Fruit fly (Drosophila melanogaster): ENCODE measurements around the gene CG14275.

The CG14275 gene

DNA sequence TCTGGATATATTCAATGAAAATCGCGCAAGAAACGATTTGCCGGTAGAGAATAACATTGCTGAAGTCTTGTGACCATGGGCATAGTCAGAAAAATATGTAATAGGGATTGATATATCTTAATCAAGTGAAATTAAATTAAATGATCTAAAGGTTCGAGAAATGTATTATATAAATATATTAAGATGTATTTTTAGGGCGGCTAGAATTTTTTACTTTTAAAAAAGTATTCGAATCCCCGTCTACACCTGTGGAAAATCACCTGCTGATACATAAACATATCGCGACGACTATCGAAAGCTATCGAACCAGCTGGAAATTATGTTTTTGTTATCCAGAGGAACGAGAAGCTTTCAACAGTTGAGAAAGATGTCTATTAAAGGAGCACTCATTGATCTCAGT is 49.5 kb downstream of the CG14275 start, which contains the start of the genes CG13390 and CG17294 (continued):
- TF ChIP-seq CG17328 (GFP tag; IDR thresholded peaks at IDR 0.05) = peak; percentile 100
- peak; percentile 99 for TF ChIP-seq jing (GFP tag; optimal IDR thresholded peaks at IDR 0.05)
- TF ChIP-seq sc (optimal IDR thresholded peaks at IDR 0.05) = no peak
- TF ChIP-seq sc (GFP tag; optimal IDR thresholded peaks at IDR 0.05) = peak; percentile 99
- peak; percentile 82 for TF ChIP-seq Antp (GFP tag; optimal IDR thresholded peaks at IDR 0.05)
- TF ChIP-seq CG2120 (GFP tag; optimal IDR thresholded peaks at IDR 0.05) = peak; percentile 99
- TF ChIP-seq CG7987 (GFP tag; optimal IDR thresholded peaks at IDR 0.05) = peak; percentile 98
- peak; percentile 98 for TF ChIP-seq ewg (GFP tag; optimal IDR thresholded peaks at IDR 0.05)
- TF ChIP-seq fd102C (GFP tag; optimal IDR thresholded peaks at IDR 0.05) = peak; percentile 89
- peak; percentile 100 for TF ChIP-seq CG9932 (GFP tag; IDR thresholded peaks at IDR 0.05)
- peak; percentile 100 for TF ChIP-seq CG12299 (tag; optimal IDR thresholded peaks at IDR 0.05)
- TF ChIP-seq CG1024 (GFP tag; IDR thresholded peaks at IDR 0.05) = peak; percentile 97
- TF ChIP-seq CG9876 (GFP tag; optimal IDR thresholded peaks at IDR 0.05) = peak; percentile 55
- TF ChIP-seq gcm2 (GFP tag; optimal IDR thresholded peaks at IDR 0.05) = peak; percentile 92
- TF ChIP-seq ab (GFP tag; optimal IDR thresholded peaks at IDR 0.05) = peak; percentile 76
- TF ChIP-seq CG5245 (GFP tag; optimal IDR thresholded peaks at IDR 0.05) = peak; percentile 98
- peak; percentile 99 for TF ChIP-seq CG9215 (GFP tag; IDR thresholded peaks at IDR 0.05)
- peak; percentile 100 for TF ChIP-seq BtbVII (GFP tag; optimal IDR thresholded peaks at IDR 0.05)
- peak; percentile 98 for TF ChIP-seq Hsf (GFP tag; optimal IDR thresholded peaks at IDR 0.05)
- TF ChIP-seq esg (GFP tag; conservative IDR thresholded peaks at IDR 0.05) = peak; percentile 100
- TF ChIP-seq Sry-δ (GFP tag; optimal IDR thresholded peaks at IDR 0.05) = peak; percentile 63
- TF ChIP-seq cas (GFP tag; IDR thresholded peaks at IDR 0.05) = peak; percentile 99
- TF ChIP-seq sens-2 (GFP tag; IDR thresholded peaks at IDR 0.05) = peak; percentile 99
- TF ChIP-seq CG16813 (GFP tag; IDR thresholded peaks at IDR 0.05; ENCODE audit: partially characterized antibody) = peak; percentile 68
- peak; percentile 100 for TF ChIP-seq Abd-B (GFP tag; optimal IDR thresholded peaks at IDR 0.05)
- peak; percentile 100 for TF ChIP-seq zfh1 (GFP tag; IDR thresholded peaks at IDR 0.05)
- TF ChIP-seq Dad (GFP tag; optimal IDR thresholded peaks at IDR 0.05) = peak; percentile 91
- peak; percentile 97 for TF ChIP-seq CG13624 (GFP tag; optimal IDR thresholded peaks at IDR 0.05)
- peak; percentile 100 for TF ChIP-seq Ssrp (tag; optimal IDR thresholded peaks at IDR 0.05)
- peak; percentile 98 for TF ChIP-seq CG10543 (GFP tag; optimal IDR thresholded peaks at IDR 0.05)
- TF ChIP-seq seq (GFP tag; IDR thresholded peaks at IDR 0.05) = peak; percentile 99
- peak; percentile 100 for TF ChIP-seq Meics (GFP tag; optimal IDR thresholded peaks at IDR 0.05)
- TF ChIP-seq CG11247 (GFP tag; IDR thresholded peaks at IDR 0.05) = peak; percentile 99
- peak; percentile 100 for TF ChIP-seq tap (tag; optimal IDR thresholded peaks at IDR 0.05)
- TF ChIP-seq lmd (GFP tag; IDR thresholded peaks at IDR 0.05) = peak; percentile 99
- peak; percentile 69 for TF ChIP-seq pb (GFP tag; optimal IDR thresholded peaks at IDR 0.05)
- peak; percentile 97 for TF ChIP-seq Lhr (GFP tag; optimal IDR thresholded peaks at IDR 0.05)
- TF ChIP-seq Dp (GFP tag; optimal IDR thresholded peaks at IDR 0.05) = peak; percentile 54
- TF ChIP-seq H15 (GFP tag; IDR thresholded peaks at IDR 0.05) = peak; percentile 100
- peak; percentile 100 for TF ChIP-seq CG14441 (GFP tag; IDR thresholded peaks at IDR 0.05)
- peak; percentile 98 for TF ChIP-seq CG14710 (tag; optimal IDR thresholded peaks at IDR 0.05)
- TF ChIP-seq Kr (GFP tag; optimal IDR thresholded peaks at IDR 0.05) = peak; percentile 74
- peak; percentile 100 for TF ChIP-seq slbo (GFP tag; IDR thresholded peaks at IDR 0.05)
- peak; percentile 100 for TF ChIP-seq Fer2 (tag; optimal IDR thresholded peaks at IDR 0.05)
- TF ChIP-seq CG10274 (GFP tag; optimal IDR thresholded peaks at IDR 0.05) = peak; percentile 94
- TF ChIP-seq CG32532 (GFP tag; IDR thresholded peaks at IDR 0.05) = peak; percentile 100
- TF ChIP-seq pum (GFP tag; optimal IDR thresholded peaks at IDR 0.05) = peak; percentile 92
- TF ChIP-seq Max (GFP tag; optimal IDR thresholded peaks at IDR 0.05) = peak; percentile 99
- TF ChIP-seq pan (optimal IDR thresholded peaks at IDR 0.05) = no peak
- peak in 1 of 2 experiments; percentile 100 for TF ChIP-seq pan (GFP tag; optimal IDR thresholded peaks at IDR 0.05 in 1 of 2, IDR thresholded peaks at IDR 0.05 in 1 of 2)
- peak; percentile 92 for TF ChIP-seq crol (GFP tag; IDR thresholded peaks at IDR 0.05)
- peak; percentile 95 for TF ChIP-seq CG9437 (GFP tag; optimal IDR thresholded peaks at IDR 0.05)

Data from whole organism, embryonic.